Fruit fly (Drosophila melanogaster) whole organism, prepupa: Measurements from ENCODE around the gene gry.

Experiments
- Blimp-1 ChIP-seq: fragments of 200-800 bp; sonication (Bioruptor generic); optimal IDR thresholded peaks from 3 replicates; lab custom pipeline; 2017; ENCODE audit warnings: missing biosample characterization, missing genetic modification characterization, mild to moderate bottlenecking, moderate library complexity, missing genetic modification reagents
- CG11902 ChIP-seq: fragments of 200-800 bp; sonication (Bioruptor generic); optimal IDR thresholded peaks from 3 replicates; lab custom pipeline; 2016; ENCODE audit warnings: missing biosample characterization, missing genetic modification characterization
- CG1621 ChIP-seq: fragments of 200-800 bp; sonication (Bioruptor generic); optimal IDR thresholded peaks from 3 replicates; lab custom pipeline; 2018; ENCODE audit warnings: missing biosample characterization, mild to moderate bottlenecking, missing genetic modification characterization
- CG16779 ChIP-seq: fragments of 200-800 bp; sonication (Bioruptor generic); optimal IDR thresholded peaks from 3 replicates; lab custom pipeline; 2017; ENCODE audit warnings: missing biosample characterization, mild to moderate bottlenecking, missing genetic modification characterization
- CG3032 ChIP-seq: fragments of 200-800 bp; optimal IDR thresholded peaks from 2 replicates; lab custom pipeline; 2019; ENCODE audit warnings: missing biosample characterization, mild to moderate bottlenecking, missing genetic modification characterization, moderate library complexity
- CG34406 ChIP-seq: fragments of 200-800 bp; sonication (Bioruptor generic); optimal IDR thresholded peaks from 3 replicates; lab custom pipeline; 2016; ENCODE audit warnings: missing biosample characterization, missing genetic modification characterization
- CG3919 ChIP-seq: fragments of 200-800 bp; sonication (Bioruptor generic); optimal IDR thresholded peaks from 3 replicates; lab custom pipeline; 2016; ENCODE audit warnings: missing biosample characterization, missing genetic modification characterization
- CG4318 ChIP-seq: fragments of 200-800 bp; sonication (Bioruptor generic); optimal IDR thresholded peaks from 3 replicates; lab custom pipeline; 2017; ENCODE audit warnings: missing biosample characterization, mild to moderate bottlenecking, missing genetic modification characterization
- CG6163 ChIP-seq: fragments of 200-800 bp; sonication (Bioruptor generic); IDR thresholded peaks from 3 replicates; pipeline ENCODE4 v1.3.6; 2022; ENCODE audit warnings: missing biosample characterization, missing genetic modification characterization
- CG6808 ChIP-seq: fragments of 200-800 bp; sonication (Bioruptor generic); optimal IDR thresholded peaks from 3 replicates; lab custom pipeline; 2017; ENCODE audit warnings: missing biosample characterization, missing genetic modification characterization, mild to moderate bottlenecking, moderate library complexity, missing genetic modification reagents
- CG6854 ChIP-seq: fragments of 200-800 bp; sonication (Bioruptor generic); optimal IDR thresholded peaks from 2 replicates; lab custom pipeline; 2017; ENCODE audit warnings: missing biosample characterization, mild to moderate bottlenecking, missing genetic modification characterization
- Eip75B ChIP-seq: fragments of 200-800 bp; sonication (Bioruptor generic); optimal IDR thresholded peaks from 3 replicates; lab custom pipeline; 2016; ENCODE audit warnings: missing biosample characterization, missing genetic modification characterization
- Eip78C ChIP-seq: fragments of 200-800 bp; sonication (Bioruptor generic); peaks from one replicate; lab custom pipeline; 2016; ENCODE audit warnings: missing biosample characterization, missing genetic modification characterization
- Ets96B ChIP-seq: fragments of 200-800 bp; optimal IDR thresholded peaks from 2 replicates; lab custom pipeline; 2019; ENCODE audit warnings: missing biosample characterization, mild to moderate bottlenecking, missing genetic modification characterization, moderate library complexity
- Gug ChIP-seq: fragments of 200-800 bp; sonication (Bioruptor generic); IDR thresholded peaks from 2 replicates; pipeline ENCODE4 v1.3.6; 2022; ENCODE audit warnings: missing biosample characterization, missing genetic modification characterization
- Hr39 ChIP-seq: fragments of 200-800 bp; sonication (Bioruptor generic); optimal IDR thresholded peaks from 2 replicates; lab custom pipeline; 2016; ENCODE audit warnings: missing biosample characterization, missing genetic modification characterization
- Hr4 ChIP-seq: fragments of 200-800 bp; sonication (Bioruptor generic); optimal IDR thresholded peaks from 3 replicates; lab custom pipeline; 2016; ENCODE audit warnings: missing biosample characterization, missing genetic modification characterization
- Lpt ChIP-seq: fragments of 200-800 bp; sonication (Bioruptor generic); optimal IDR thresholded peaks from 3 replicates; lab custom pipeline; 2016; ENCODE audit warnings: missing biosample characterization, missing genetic modification characterization
- Sox102F ChIP-seq: fragments of 200-800 bp; sonication (Bioruptor generic); optimal IDR thresholded peaks from 2 replicates; lab custom pipeline; 2016; ENCODE audit warnings: missing biosample characterization, mild to moderate bottlenecking, missing genetic modification characterization
- Sox14 ChIP-seq: fragments of 200-800 bp; sonication (Bioruptor generic); optimal IDR thresholded peaks from 3 replicates; lab custom pipeline; 2016; ENCODE audit warnings: missing biosample characterization, missing genetic modification characterization
- Sox15 ChIP-seq: fragments of 200-800 bp; sonication (Bioruptor generic); optimal IDR thresholded peaks from 3 replicates; lab custom pipeline; 2016; ENCODE audit warnings: missing biosample characterization, missing genetic modification characterization
- cyc ChIP-seq: fragments of 200-800 bp; sonication (Bioruptor generic); optimal IDR thresholded peaks from 3 replicates; lab custom pipeline; 2016; ENCODE audit warnings: missing biosample characterization, missing genetic modification characterization
- eg ChIP-seq: fragments of 200-800 bp; sonication (Bioruptor generic); IDR thresholded peaks from 3 replicates; pipeline ENCODE4 v1.3.6; 2022; ENCODE audit warnings: missing biosample characterization, missing genetic modification characterization
- esn ChIP-seq: fragments of 200-800 bp; sonication (Bioruptor generic); optimal IDR thresholded peaks from 2 replicates; lab custom pipeline; 2016; ENCODE audit warnings: missing biosample characterization, mild to moderate bottlenecking, missing genetic modification characterization, moderate library complexity
- fd59A ChIP-seq: fragments of 200-800 bp; sonication (Bioruptor generic); optimal IDR thresholded peaks from 2 replicates; lab custom pipeline; 2017; ENCODE audit warnings: missing biosample characterization, mild to moderate bottlenecking, missing genetic modification characterization, missing genetic modification reagents
- net ChIP-seq: fragments of 200-800 bp; sonication (Bioruptor generic); optimal IDR thresholded peaks from 3 replicates; lab custom pipeline; 2016; ENCODE audit warnings: missing biosample characterization, missing genetic modification characterization
- spab ChIP-seq: fragments of 200-800 bp; sonication (Bioruptor generic); optimal IDR thresholded peaks from 2 replicates; lab custom pipeline; 2017; ENCODE audit warnings: missing biosample characterization, mild to moderate bottlenecking, missing genetic modification characterization, missing genetic modification reagents
- ss ChIP-seq, 2 experiments: fragments of 200-800 bp; sonication (Bioruptor generic); optimal IDR thresholded peaks; 2 replicates in 1 of 2; 3 replicates in 1 of 2; lab custom pipeline; 2017 to 2018; ENCODE audit warnings: mild to moderate bottlenecking in 2 of 2, missing biosample characterization in 2 of 2, missing genetic modification characterization in 2 of 2, moderate library complexity in 1 of 2
- topi ChIP-seq: fragments of 200-800 bp; sonication (Bioruptor generic); optimal IDR thresholded peaks from 3 replicates; lab custom pipeline; 2016; ENCODE audit warnings: missing biosample characterization, missing genetic modification characterization

gry gene

DNA sequence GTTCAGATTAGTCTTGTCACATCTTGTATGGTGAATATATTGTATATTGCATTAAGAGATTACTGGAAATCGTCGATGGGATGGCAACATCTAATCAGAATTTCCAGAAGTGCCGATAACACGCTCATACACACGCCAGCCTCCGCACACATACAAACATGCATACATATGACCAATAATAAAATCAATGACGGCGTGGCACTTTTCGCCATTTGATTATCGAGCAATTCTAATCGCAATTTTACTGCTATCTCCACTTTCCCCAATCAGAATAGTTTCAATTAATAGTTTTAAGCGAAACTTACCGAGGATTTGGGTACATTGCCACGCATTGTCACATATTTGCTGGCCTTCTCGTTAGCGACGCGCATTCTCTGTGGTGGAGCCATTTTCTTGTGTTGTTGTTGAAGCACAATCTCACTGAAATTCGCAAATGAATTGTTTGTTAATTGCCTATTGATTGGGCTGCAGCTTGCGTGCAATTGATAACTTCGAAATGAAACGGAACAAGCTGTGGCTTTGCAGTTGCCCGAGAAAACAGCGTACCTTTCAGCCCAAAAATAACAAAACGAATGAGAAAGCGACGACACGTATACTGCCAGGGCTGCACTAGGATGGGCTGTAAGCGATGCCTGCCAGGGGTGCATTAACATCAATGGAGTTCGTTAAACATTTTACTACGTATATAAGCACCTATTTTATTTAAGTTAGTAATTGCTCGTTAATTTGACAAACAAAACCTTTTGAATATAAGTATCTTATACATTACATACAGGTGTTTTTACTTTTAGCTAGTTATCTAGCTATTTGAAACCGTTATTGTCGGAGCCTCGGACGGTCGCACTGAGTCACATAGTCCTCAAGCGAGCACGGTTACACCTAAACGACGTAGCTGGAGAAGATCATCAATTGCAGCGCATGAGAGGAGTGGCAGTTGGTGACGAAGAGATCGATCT, at the start of gene gry, which contains the start of gene CG32276 (continued):
- peak; percentile 51 for TF ChIP-seq Sox15
- no peak for TF ChIP-seq Lpt
- no peak for TF ChIP-seq Eip78C (GFP tag; lab: Kevin White, UChicago)
- 0 out of 2 replicates have a peak, but pooled peaks have one; percentile 27 for TF ChIP-seq Gug (GFP tag; lab: Robert Waterston, UW)
- peak; percentile 63 for TF ChIP-seq CG11902 (GFP tag; lab: Kevin White, UChicago)
- TF ChIP-seq fd59A (GFP tag; lab: Kevin White, UChicago): peak; percentile 11
- peak; percentile 65 for TF ChIP-seq CG6163
- peak; percentile 71 for TF ChIP-seq CG6854 (GFP tag; lab: Kevin White, UChicago)
- no peak for TF ChIP-seq Ets96B (tag; lab: Kevin White, UChicago)
- TF ChIP-seq CG4318 (GFP tag; lab: Kevin White, UChicago): no peak

DNA sequence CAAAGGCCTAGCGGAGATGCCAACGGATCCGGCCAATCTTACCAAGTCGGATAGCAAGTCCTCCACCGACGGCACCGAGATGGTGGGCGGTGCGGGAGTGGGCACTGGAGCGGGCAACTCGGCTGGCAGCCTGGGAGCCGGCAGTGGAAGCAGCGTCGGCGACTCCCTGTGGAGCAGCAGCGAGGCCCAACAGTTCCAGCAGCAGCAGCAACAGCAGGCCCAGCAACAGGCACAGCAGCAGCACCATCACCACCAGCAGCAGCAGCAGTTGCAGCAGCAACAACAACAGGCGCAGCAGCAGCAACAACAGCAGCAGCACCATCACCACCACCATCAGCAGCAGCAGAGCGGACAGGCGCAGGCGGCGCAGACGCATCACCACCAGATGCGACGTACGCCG, 48.5 kb upstream of the gry start:
- TF ChIP-seq cyc (GFP tag; lab: Kevin White, UChicago) (no peak), Sox15 (no peak), CG6163 (no peak)

DNA sequence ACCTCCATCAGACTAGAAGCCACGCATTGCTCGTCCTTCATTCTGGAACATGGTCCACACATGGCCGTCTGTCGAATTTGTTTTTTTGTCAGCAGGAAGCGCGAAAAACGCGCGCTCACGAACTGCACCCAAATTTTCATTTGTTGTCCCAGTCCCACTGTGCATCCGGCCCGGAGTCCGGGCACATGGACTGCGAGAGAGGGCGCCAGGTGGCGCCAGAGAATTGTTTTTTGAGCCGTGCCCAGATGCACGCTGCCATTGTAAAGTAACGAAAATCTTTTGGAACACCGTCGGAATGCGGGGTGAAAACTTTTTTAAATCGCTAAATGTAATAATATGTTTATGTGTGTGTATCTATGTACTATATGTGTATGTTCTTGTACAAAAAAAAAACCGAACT, 41.2 kb upstream of the gry start:
- TF ChIP-seq Sox102F (GFP tag; lab: Kevin White, UChicago) (no peak), ss (GFP tag; optimal IDR thresholded peaks at IDR 0.05; lab: Kevin White, UChicago) (no peak), fd59A (GFP tag; lab: Kevin White, UChicago) (no peak), eg (GFP tag; lab: Robert Waterston, UW) (no peak), Sox14 (no peak), Blimp-1 (no peak), Eip78C (GFP tag; lab: Kevin White, UChicago) (no peak), net (GFP tag; lab: Kevin White, UChicago) (no peak)

DNA sequence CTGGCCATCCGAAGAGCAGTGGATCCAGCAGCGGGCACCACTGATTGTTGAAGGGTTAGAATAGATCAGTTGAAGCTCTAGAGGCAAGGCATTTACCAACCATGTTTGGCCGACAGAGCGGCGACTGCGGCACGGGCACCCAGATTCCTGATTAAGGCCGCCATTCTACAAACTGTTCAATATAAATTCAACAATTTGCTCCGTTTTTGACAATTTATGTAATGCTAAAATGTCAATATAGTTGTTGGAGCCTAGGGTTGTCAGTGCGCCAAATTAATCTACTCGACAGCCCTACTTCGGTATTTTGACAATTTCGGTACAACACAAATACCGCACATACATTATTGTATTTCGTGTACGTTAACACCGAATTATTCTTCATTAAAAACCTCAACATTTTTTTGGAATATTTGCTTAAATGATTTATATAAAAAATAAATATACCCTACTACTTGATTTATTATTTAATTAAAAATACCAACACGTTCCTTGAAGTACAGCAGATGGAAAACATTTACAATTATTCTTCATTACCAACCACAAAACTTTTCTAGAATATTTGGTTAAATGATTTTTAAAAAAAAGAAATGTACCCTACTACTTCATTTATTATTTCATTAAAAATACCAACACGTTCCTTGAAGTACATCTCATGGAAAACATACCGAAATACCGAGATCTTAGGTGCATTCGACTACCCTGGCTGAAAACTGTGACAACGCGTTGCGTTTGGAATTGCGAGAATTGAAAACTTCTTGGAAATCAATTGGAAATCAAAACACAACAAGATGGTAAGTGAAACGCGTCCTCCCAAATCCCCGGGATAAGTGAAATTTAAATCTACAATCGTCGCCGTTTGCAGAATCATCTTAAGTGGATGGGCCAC, 39.3 kb upstream of the gry start, which contains the start of the genes ND-30 and CG15812:
ND-30 (minus strand) TSS at position 270 of the 886 bp plus-strand sequence.
CG15812 (plus strand) TSS at position 683 of the 886 bp plus-strand sequence.
- TF ChIP-seq cyc (GFP tag; lab: Kevin White, UChicago): peak; percentile 21
- no peak for TF ChIP-seq Eip75B (GFP tag; lab: Kevin White, UChicago)
- no peak for TF ChIP-seq CG6808 (GFP tag; lab: Kevin White, UChicago)
- TF ChIP-seq CG34406 (GFP tag; lab: Kevin White, UChicago): no peak
- TF ChIP-seq CG3032: peak; percentile 14
- no peak for TF ChIP-seq fd59A (GFP tag; lab: Kevin White, UChicago)
- no peak for TF ChIP-seq Hr39 (GFP tag; lab: Kevin White, UChicago)
- TF ChIP-seq Hr4 (GFP tag; lab: Kevin White, UChicago): no peak
- TF ChIP-seq CG16779 (tag; lab: Kevin White, UChicago): no peak
- TF ChIP-seq topi (GFP tag; lab: Kevin White, UChicago): no peak
- no peak for TF ChIP-seq eg (GFP tag; lab: Robert Waterston, UW)
- TF ChIP-seq esn (GFP tag; lab: Kevin White, UChicago): peak; percentile 48
- no peak for TF ChIP-seq spab (GFP tag; lab: Kevin White, UChicago)
- TF ChIP-seq, all 60 proteins: peak for 3

DNA sequence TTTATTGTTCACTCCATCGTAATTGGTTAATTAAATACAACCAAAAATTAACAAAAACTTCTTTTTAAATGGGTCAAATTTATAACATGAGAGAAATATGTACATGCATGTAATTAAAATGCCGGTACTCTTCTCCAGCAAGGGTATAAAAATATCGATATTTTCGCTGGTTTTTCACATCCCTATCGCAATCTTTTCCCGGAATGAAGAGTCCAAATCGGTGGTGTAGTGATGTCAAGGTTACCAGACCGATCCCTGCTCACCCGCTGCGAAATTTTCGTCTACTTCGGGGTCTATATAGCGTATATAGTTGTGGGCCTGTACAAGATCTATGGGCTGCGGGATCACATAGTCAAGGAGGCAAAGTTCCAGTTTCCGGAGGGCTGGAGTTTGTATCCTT, 36.9 kb upstream of the gry start, which contains the start of gene rasp:
rasp (plus strand) TSS at position 213 of the 400 bp plus-strand sequence.
- TF ChIP-seq CG1621 (tag; lab: Kevin White, UChicago) (peak; percentile 90), Lpt (no peak), CG3919 (GFP tag; lab: Kevin White, UChicago) (no peak)
